Worm (Caenorhabditis elegans) whole organism, L4/young adult: ENCODE data around the gene M163.21.

Source experiments
- W03F9.2 ChIP-seq: fragments of 150-350 bp; optimal IDR thresholded peaks from 2 replicates; lab custom pipeline; 2014; ENCODE audit warnings: missing biosample characterization, missing genetic modification characterization
- dao-5 ChIP-seq: sonication (generic microtip); optimal IDR thresholded peaks from 2 replicates; lab custom pipeline; 2016; ENCODE audit warnings: missing genotype, missing genetic modification characterization, moderate library complexity, missing compliant biosample characterization
- him-1 ChIP-seq: sonication (generic microtip); optimal IDR thresholded peaks from 2 replicates; lab custom pipeline; 2016; ENCODE audit warnings: missing genotype, missing genetic modification reagents, missing genetic modification characterization, missing compliant biosample characterization

DNA sequence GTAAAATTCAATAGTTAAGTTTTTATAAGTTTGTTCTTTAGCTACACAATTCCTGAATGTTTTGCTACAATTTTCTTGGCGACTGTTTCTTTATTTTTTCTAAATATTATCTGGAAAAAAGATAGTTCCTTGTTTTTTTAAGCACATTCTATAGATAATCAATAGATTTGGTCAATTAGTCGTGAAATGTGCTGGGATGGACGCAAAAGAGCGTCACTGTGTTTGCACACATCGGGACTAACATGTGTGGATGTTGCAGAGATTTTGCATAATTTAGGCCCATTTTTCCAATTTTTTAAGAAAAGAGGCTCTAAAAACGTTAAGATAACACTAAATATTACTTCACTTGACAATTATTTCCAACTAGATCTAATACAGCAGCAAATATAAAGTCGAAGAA, 46.8 kb downstream of the M163.21 start:
- TF ChIP-seq him-1 (tag; lab: Kevin White, UChicago): no peak
- TF ChIP-seq W03F9.2 (tag; lab: Kevin White, UChicago): no peak
- TF ChIP-seq dao-5 (tag; lab: Kevin White, UChicago): no peak
